Worm (Caenorhabditis elegans) whole organism, young adult: ENCODE data around the gene AC8.10.
"Not testable (repeated sequence)": the region's sequence is repeated elsewhere in the genome, so short reads cannot be mapped to it uniquely, and the experiment has no call there.

Experiments used
- C17E4.6 ChIP-seq: fragments of 200-800 bp; sonication (Bioruptor generic); IDR thresholded peaks from 2 replicates; pipeline ENCODE4 v1.3.6; 2022; ENCODE audit warnings: missing genetic modification reagents, missing genetic modification characterization, missing compliant biosample characterization
- Y53F4B.3 ChIP-seq: fragments of 200-800 bp; sonication (Bioruptor generic); IDR thresholded peaks from 2 replicates; pipeline ENCODE4 v1.3.6; 2022; ENCODE audit warnings: missing genetic modification reagents, missing genetic modification characterization, missing compliant biosample characterization
- bed-1 ChIP-seq: fragments of 200-800 bp; sonication (Bioruptor generic); IDR thresholded peaks from 2 replicates; pipeline ENCODE4 v1.3.6; 2022; ENCODE audit warnings: missing genetic modification reagents, missing genetic modification characterization, missing compliant biosample characterization
- egrh-3 ChIP-seq: fragments of 200-800 bp; sonication (Bioruptor generic); IDR thresholded peaks from 2 replicates; pipeline ENCODE4 v1.3.6; 2022; ENCODE audit warnings: missing genetic modification reagents, missing genetic modification characterization, missing compliant biosample characterization
- ets-4 ChIP-seq: fragments of 200-800 bp; sonication (Bioruptor generic); optimal IDR thresholded peaks from 2 replicates; lab custom pipeline; 2018; ENCODE audit warnings: mild to moderate bottlenecking, missing genetic modification characterization, missing compliant biosample characterization
- hrde-1 ChIP-seq: sonication (generic microtip); optimal IDR thresholded peaks from 2 replicates; lab custom pipeline; 2016; ENCODE audit warnings: missing genetic modification characterization, mild to moderate bottlenecking, missing compliant biosample characterization, moderate library complexity, missing genotype, missing genetic modification reagents, borderline replicate concordance
- madf-6 ChIP-seq: fragments of 200-800 bp; sonication (Bioruptor generic); IDR thresholded peaks from 2 replicates; pipeline ENCODE4 v1.3.6; 2022; ENCODE audit warnings: missing genetic modification reagents, missing genetic modification characterization, missing compliant biosample characterization
- nhr-179 ChIP-seq: sonication (generic microtip); optimal IDR thresholded peaks from 2 replicates; lab custom pipeline; 2016; ENCODE audit warnings: mild to moderate bottlenecking, missing genetic modification characterization, missing compliant biosample characterization
- pha-4 ChIP-seq: fragments of 150-350 bp; sonication (generic microtip); optimal IDR thresholded peaks from 2 replicates; lab custom pipeline; 2014; ENCODE audit warnings: missing biosample characterization, missing genetic modification reagents, missing genetic modification characterization
- tlf-1 ChIP-seq: fragments of 200-800 bp; sonication (Bioruptor generic); optimal IDR thresholded peaks from 2 replicates; lab custom pipeline; 2018; ENCODE audit warnings: mild to moderate bottlenecking, missing genetic modification characterization, missing compliant biosample characterization
- xnd-1 ChIP-seq: sonication (generic microtip); optimal IDR thresholded peaks from 2 replicates; lab custom pipeline; 2016; ENCODE audit warnings: missing genotype, missing genetic modification reagents, missing genetic modification characterization, missing compliant biosample characterization
- ztf-28 ChIP-seq: fragments of 200-800 bp; sonication (Bioruptor generic); IDR thresholded peaks from 2 replicates; pipeline ENCODE4 v1.3.6; 2022; ENCODE audit warnings: missing genetic modification reagents, missing genetic modification characterization, missing compliant biosample characterization
- ztf-6 ChIP-seq: fragments of 200-800 bp; sonication (Bioruptor generic); IDR thresholded peaks from 2 replicates; pipeline ENCODE4 v1.3.6; 2022; ENCODE audit warnings: missing genetic modification reagents, missing genetic modification characterization, missing compliant biosample characterization

- not testable (repeated sequence) for TF ChIP-seq ztf-6 (GFP tag; lab: Robert Waterston, UW); bed-1; pha-4 (tag; lab: Kevin White, UChicago); nhr-179 (tag; lab: Kevin White, UChicago); hrde-1 (tag; lab: Kevin White, UChicago); madf-6; xnd-1 (tag; lab: Kevin White, UChicago); ets-4; egrh-3 (GFP tag; lab: Robert Waterston, UW); Y53F4B.3 (GFP tag; lab: Robert Waterston, UW); ztf-28; C17E4.6 (GFP tag; lab: Robert Waterston, UW); tlf-1 (GFP tag; lab: Kevin White, UChicago)
Observed at ce11 chrX:273912-274311, 34.9 kb upstream of the AC8.10 start, which contains the start of gene Y108F1.5.
